Worm (Caenorhabditis elegans) whole organism, L2 larva: Measurements from ENCODE around the gene Y81G3A.4.

ENCODE experiments used
- F13H6.1 ChIP-seq: sonication (generic microtip); optimal IDR thresholded peaks from 2 replicates; lab custom pipeline; 2016; ENCODE audit warnings: missing genetic modification characterization, missing compliant biosample characterization
- R02D3.7 ChIP-seq: fragments of 150-350 bp; optimal IDR thresholded peaks from 2 replicates; lab custom pipeline; 2014; ENCODE audit warnings: missing biosample characterization, missing genetic modification characterization
- ama-1 ChIP-seq: fragments of 150-350 bp; optimal IDR thresholded peaks from 2 replicates; lab custom pipeline; 2018; ENCODE audit warnings: inconsistent platforms
- elt-1 ChIP-seq: fragments of 150-350 bp; optimal IDR thresholded peaks from 2 replicates; lab custom pipeline; 2014; ENCODE audit warnings: missing biosample characterization, missing genetic modification characterization
- mdl-1 ChIP-seq, 2 experiments: fragments of 150-350 bp in 1 of 2; sonication (generic microtip) in 1 of 2; optimal IDR thresholded peaks; 2 replicates each; lab custom pipeline; 2017; ENCODE audit warnings: missing biosample characterization in 2 of 2, missing genetic modification characterization in 2 of 2
- nhr-12 ChIP-seq: fragments of 150-350 bp; optimal IDR thresholded peaks from 2 replicates; lab custom pipeline; 2014; ENCODE audit warnings: missing biosample characterization, missing genetic modification characterization
- nhr-237 ChIP-seq: fragments of 150-350 bp; optimal IDR thresholded peaks from 2 replicates; lab custom pipeline; 2014; ENCODE audit warnings: missing biosample characterization, missing genetic modification characterization
- skn-1 ChIP-seq: sonication (generic microtip); optimal IDR thresholded peaks from 2 replicates; lab custom pipeline; 2017; ENCODE audit warnings: missing biosample characterization, missing genetic modification characterization
- snpc-4 ChIP-seq: fragments of 150-350 bp; optimal IDR thresholded peaks from 2 replicates; lab custom pipeline; 2014; ENCODE audit warnings: missing biosample characterization, missing genetic modification characterization
- zag-1 ChIP-seq: fragments of 150-350 bp; optimal IDR thresholded peaks from 2 replicates; lab custom pipeline; 2014; ENCODE audit warnings: missing biosample characterization, missing genetic modification characterization

DNA sequence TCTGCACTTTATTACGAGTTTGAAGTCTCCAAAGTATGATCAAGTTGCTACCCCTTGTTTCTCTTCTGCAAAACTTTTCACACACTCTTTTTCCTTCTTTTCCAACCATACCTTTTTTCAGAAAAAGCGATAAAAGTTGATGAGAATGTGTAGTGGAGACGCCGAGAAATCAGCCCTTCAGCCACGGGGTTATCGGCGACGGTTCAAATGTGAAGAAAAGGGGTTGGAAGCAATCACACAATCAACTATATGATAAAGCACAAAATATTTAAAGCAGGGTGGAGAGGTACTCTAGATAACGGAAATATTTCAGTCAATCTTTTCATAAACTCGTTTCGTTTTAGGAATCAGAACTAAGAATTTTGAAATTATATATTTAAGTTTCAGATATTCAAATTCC, 18.1 kb upstream of the Y81G3A.4 start, which contains the start of gene F42G4.5:
- TF ChIP-seq mdl-1 (tag; optimal IDR thresholded peaks at IDR 0.05; lab: Kevin White, UChicago) = no peak
- TF ChIP-seq skn-1 (tag; lab: Kevin White, UChicago) = no peak
- no peak for TF ChIP-seq zag-1
- TF ChIP-seq F13H6.1 = no peak
- no peak for TF ChIP-seq snpc-4 (tag; lab: Kevin White, UChicago)
- TF ChIP-seq ama-1 (lab: Kevin White, UChicago) = no peak
- no peak for TF ChIP-seq nhr-12 (tag; lab: Kevin White, UChicago)
- no peak for TF ChIP-seq R02D3.7
- TF ChIP-seq nhr-237 (tag; lab: Kevin White, UChicago) = no peak
- TF ChIP-seq elt-1 = no peak
